Worm (Caenorhabditis elegans) whole organism, young adult: ENCODE data around the gene R151.8.

ENCODE experiments used
- C06A6.2 ChIP-seq: fragments of 200-800 bp; sonication (Bioruptor generic); conservative IDR thresholded peaks from 2 replicates; pipeline ENCODE4 v1.3.6; 2022; ENCODE audit warnings: missing genetic modification characterization, missing compliant biosample characterization
- F10E7.11 ChIP-seq: sonication (generic microtip); optimal IDR thresholded peaks from 2 replicates; lab custom pipeline; 2017; ENCODE audit warnings: mild to moderate bottlenecking, missing genetic modification characterization, moderate library complexity, missing compliant biosample characterization
- F39B2.1 ChIP-seq: fragments of 200-800 bp; sonication (Bioruptor generic); IDR thresholded peaks from 2 replicates; pipeline ENCODE4 v1.3.6; 2022; ENCODE audit warnings: missing genetic modification reagents, missing genetic modification characterization, missing compliant biosample characterization
- F49E8.2 ChIP-seq: sonication (generic microtip); optimal IDR thresholded peaks from 3 replicates; lab custom pipeline; 2017; ENCODE audit warnings: missing genetic modification characterization, mild to moderate bottlenecking, missing compliant biosample characterization, antibody characterized with exemption, moderate library complexity; ENCODE audit not compliant: insufficient read depth
- Y79H2A.3 ChIP-seq: fragments of 200-800 bp; sonication (Bioruptor generic); conservative IDR thresholded peaks from 2 replicates; pipeline ENCODE4 v1.3.6; 2022; ENCODE audit warnings: missing genetic modification reagents, missing genetic modification characterization, missing compliant biosample characterization
- ZK185.1 ChIP-seq: sonication (generic microtip); optimal IDR thresholded peaks from 2 replicates; lab custom pipeline; 2016; ENCODE audit warnings: mild to moderate bottlenecking, missing genetic modification characterization, missing compliant biosample characterization; ENCODE audit not compliant: poor library complexity, severe bottlenecking
- aptf-2 ChIP-seq: fragments of 200-800 bp; sonication (Bioruptor generic); conservative IDR thresholded peaks from 2 replicates; pipeline ENCODE4 v1.3.6; 2022; ENCODE audit warnings: missing genetic modification reagents, missing genetic modification characterization, missing compliant biosample characterization
- aptf-3 ChIP-seq: fragments of 200-800 bp; sonication (Bioruptor generic); IDR thresholded peaks from 2 replicates; pipeline ENCODE4 v1.3.6; 2022; ENCODE audit warnings: missing genetic modification characterization, missing compliant biosample characterization
- atf-7 ChIP-seq: sonication (generic microtip); optimal IDR thresholded peaks from 2 replicates; lab custom pipeline; 2017; ENCODE audit warnings: mild to moderate bottlenecking, missing genetic modification characterization, missing compliant biosample characterization
- athp-1 ChIP-seq: sonication (generic microtip); optimal IDR thresholded peaks from 2 replicates; lab custom pipeline; 2017; ENCODE audit warnings: mild to moderate bottlenecking, missing genetic modification characterization, missing compliant biosample characterization
- attf-5 ChIP-seq: fragments of 200-800 bp; sonication (Bioruptor generic); optimal IDR thresholded peaks from 2 replicates; lab custom pipeline; 2018; ENCODE audit warnings: mild to moderate bottlenecking, missing genetic modification characterization, missing compliant biosample characterization
- bed-1 ChIP-seq: fragments of 200-800 bp; sonication (Bioruptor generic); IDR thresholded peaks from 2 replicates; pipeline ENCODE4 v1.3.6; 2022; ENCODE audit warnings: missing genetic modification reagents, missing genetic modification characterization, missing compliant biosample characterization
- ccch-3 ChIP-seq: fragments of 200-800 bp; sonication (Bioruptor generic); optimal IDR thresholded peaks from 2 replicates; lab custom pipeline; 2018; ENCODE audit warnings: mild to moderate bottlenecking, missing genetic modification characterization, missing compliant biosample characterization
- cebp-2 ChIP-seq: fragments of 200-800 bp; sonication (Bioruptor generic); IDR thresholded peaks from 2 replicates; pipeline ENCODE4 v1.3.6; 2022; ENCODE audit warnings: missing genetic modification characterization, missing compliant biosample characterization
- ceh-27 ChIP-seq: fragments of 200-800 bp; sonication (Bioruptor generic); optimal IDR thresholded peaks from 2 replicates; lab custom pipeline; 2018; ENCODE audit warnings: mild to moderate bottlenecking, missing genetic modification characterization, moderate library complexity, missing compliant biosample characterization
- ceh-58 ChIP-seq: fragments of 200-800 bp; sonication (Bioruptor generic); IDR thresholded peaks from 2 replicates; pipeline ENCODE4 v1.3.6; 2022; ENCODE audit warnings: missing genetic modification characterization, missing compliant biosample characterization
- chd-7 ChIP-seq: sonication (generic microtip); optimal IDR thresholded peaks from 2 replicates; lab custom pipeline; 2016; ENCODE audit warnings: mild to moderate bottlenecking, missing genetic modification characterization, moderate library complexity, missing compliant biosample characterization
- dpff-1 ChIP-seq: sonication (generic microtip); optimal IDR thresholded peaks from 2 replicates; lab custom pipeline; 2017; ENCODE audit warnings: mild to moderate bottlenecking, missing genetic modification characterization, missing compliant biosample characterization
- dpl-1 ChIP-seq: fragments of 150-350 bp; optimal IDR thresholded peaks from 2 replicates; lab custom pipeline; 2014; ENCODE audit warnings: missing biosample characterization, missing genetic modification reagents, missing genetic modification characterization
- egl-44 ChIP-seq: fragments of 200-800 bp; sonication (Bioruptor generic); IDR thresholded peaks from 2 replicates; pipeline ENCODE4 v1.3.6; 2022; ENCODE audit warnings: missing genetic modification reagents, missing genetic modification characterization, missing compliant biosample characterization
- egrh-3 ChIP-seq: fragments of 200-800 bp; sonication (Bioruptor generic); IDR thresholded peaks from 2 replicates; pipeline ENCODE4 v1.3.6; 2022; ENCODE audit warnings: missing genetic modification reagents, missing genetic modification characterization, missing compliant biosample characterization
- ekl-4 ChIP-seq: fragments of 200-800 bp; sonication (Bioruptor generic); IDR thresholded peaks from 2 replicates; pipeline ENCODE4 v1.3.6; 2022; ENCODE audit warnings: missing genetic modification reagents, missing genetic modification characterization, missing compliant biosample characterization
- ets-4 ChIP-seq: fragments of 200-800 bp; sonication (Bioruptor generic); optimal IDR thresholded peaks from 2 replicates; lab custom pipeline; 2018; ENCODE audit warnings: mild to moderate bottlenecking, missing genetic modification characterization, missing compliant biosample characterization
- hmg-20 ChIP-seq: fragments of 200-800 bp; sonication (Bioruptor generic); IDR thresholded peaks from 2 replicates; pipeline ENCODE4 v1.3.6; 2022; ENCODE audit warnings: missing genetic modification reagents, missing genetic modification characterization, missing compliant biosample characterization
- hrde-1 ChIP-seq: sonication (generic microtip); optimal IDR thresholded peaks from 2 replicates; lab custom pipeline; 2016; ENCODE audit warnings: missing genetic modification characterization, mild to moderate bottlenecking, missing compliant biosample characterization, moderate library complexity, missing genotype, missing genetic modification reagents, borderline replicate concordance
- lag-1 ChIP-seq: fragments of 200-800 bp; sonication (Bioruptor generic); IDR thresholded peaks from 2 replicates; pipeline ENCODE4 v1.3.6; 2022; ENCODE audit warnings: missing genetic modification reagents, missing genetic modification characterization, missing compliant biosample characterization
- madf-10 ChIP-seq: sonication (generic microtip); optimal IDR thresholded peaks from 2 replicates; lab custom pipeline; 2016; ENCODE audit warnings: mild to moderate bottlenecking, missing genetic modification characterization, missing compliant biosample characterization
- madf-3 ChIP-seq: fragments of 200-800 bp; sonication (Bioruptor generic); IDR thresholded peaks from 2 replicates; pipeline ENCODE4 v1.3.6; 2022; ENCODE audit warnings: missing genetic modification reagents, missing genetic modification characterization, missing compliant biosample characterization
- madf-6 ChIP-seq: fragments of 200-800 bp; sonication (Bioruptor generic); IDR thresholded peaks from 2 replicates; pipeline ENCODE4 v1.3.6; 2022; ENCODE audit warnings: missing genetic modification reagents, missing genetic modification characterization, missing compliant biosample characterization
- mcd-1 ChIP-seq: fragments of 200-800 bp; sonication (Bioruptor generic); IDR thresholded peaks from 2 replicates; pipeline ENCODE4 v1.3.6; 2022; ENCODE audit warnings: missing genetic modification reagents, missing genetic modification characterization, missing compliant biosample characterization
- nhr-80 ChIP-seq: sonication (generic microtip); optimal IDR thresholded peaks from 2 replicates; lab custom pipeline; 2016; ENCODE audit warnings: missing genetic modification characterization, missing compliant biosample characterization
- pbrm-1 ChIP-seq: fragments of 200-800 bp; sonication (Bioruptor generic); IDR thresholded peaks from 2 replicates; pipeline ENCODE4 v1.3.6; 2022; ENCODE audit warnings: missing genetic modification reagents, missing genetic modification characterization, missing compliant biosample characterization
- rcor-1 ChIP-seq: fragments of 200-800 bp; sonication (Bioruptor generic); IDR thresholded peaks from 2 replicates; pipeline ENCODE4 v1.3.6; 2022; ENCODE audit warnings: missing genetic modification reagents, missing genetic modification characterization, missing compliant biosample characterization
- repo-1 ChIP-seq: sonication (generic microtip); optimal IDR thresholded peaks from 2 replicates; lab custom pipeline; 2017; ENCODE audit warnings: mild to moderate bottlenecking, missing genetic modification characterization, missing compliant biosample characterization
- rpc-1 ChIP-seq, 2 experiments: fragments of 150-350 bp in 1 of 2; sonication (generic microtip) in 1 of 2; optimal IDR thresholded peaks; 2 replicates each; lab custom pipeline; 2014 to 2018; ENCODE audit warnings: missing biosample characterization in 1 of 2, missing genetic modification characterization in 1 of 2, missing genetic modification reagents in 1 of 2, missing genotype in 1 of 2
- snpc-1.1 ChIP-seq: sonication (generic microtip); optimal IDR thresholded peaks from 2 replicates; lab custom pipeline; 2017; ENCODE audit warnings: missing genetic modification characterization, mild to moderate bottlenecking, missing compliant biosample characterization, antibody characterized with exemption, moderate library complexity, missing genotype, missing genetic modification reagents; ENCODE audit not compliant: insufficient read depth
- snpc-3.4 ChIP-seq: sonication (generic microtip); optimal IDR thresholded peaks from 2 replicates; lab custom pipeline; 2017; ENCODE audit warnings: missing genetic modification characterization, mild to moderate bottlenecking, missing compliant biosample characterization, antibody characterized with exemption, moderate library complexity, missing genotype, missing genetic modification reagents
- snpc-4 ChIP-seq, 5 experiments: fragments of 150-350 bp in 1 of 5; sonication (generic microtip) in 4 of 5; optimal IDR thresholded peaks; 2 replicates each; lab custom pipeline; 2014 to 2018; ENCODE audit warnings: missing genetic modification characterization in 5 of 5, missing biosample characterization in 3 of 5, antibody characterized with exemption in 2 of 5, mild to moderate bottlenecking in 2 of 5, missing compliant biosample characterization in 2 of 5, missing genotype in 2 of 5, moderate library complexity in 2 of 5, missing genetic modification reagents in 1 of 5
- tbp1 ChIP-seq: fragments of 200-800 bp; sonication (Bioruptor generic); optimal IDR thresholded peaks from 2 replicates; lab custom pipeline; 2018; ENCODE audit warnings: mild to moderate bottlenecking, missing genetic modification characterization, missing compliant biosample characterization
- unc-130 ChIP-seq: sonication (generic microtip); optimal IDR thresholded peaks from 2 replicates; lab custom pipeline; 2016; ENCODE audit warnings: missing genetic modification reagents, missing genetic modification characterization, missing compliant biosample characterization
- zfh-2 ChIP-seq: fragments of 200-800 bp; sonication (Bioruptor generic); conservative IDR thresholded peaks from 2 replicates; pipeline ENCODE4 v1.3.6; 2022; ENCODE audit warnings: missing genetic modification reagents, missing genetic modification characterization, missing compliant biosample characterization
- ztf-18 ChIP-seq: sonication (generic microtip); optimal IDR thresholded peaks from 2 replicates; lab custom pipeline; 2016; ENCODE audit warnings: missing genotype, mild to moderate bottlenecking, missing genetic modification characterization, missing compliant biosample characterization
- ztf-22 ChIP-seq: fragments of 200-800 bp; sonication (Bioruptor generic); optimal IDR thresholded peaks from 2 replicates; lab custom pipeline; 2018; ENCODE audit warnings: mild to moderate bottlenecking, missing genetic modification characterization, moderate library complexity, missing compliant biosample characterization
- ztf-26 ChIP-seq: sonication (generic microtip); optimal IDR thresholded peaks from 2 replicates; lab custom pipeline; 2017; ENCODE audit warnings: missing genetic modification characterization, missing compliant biosample characterization
- ztf-3 ChIP-seq: fragments of 200-800 bp; sonication (Bioruptor generic); optimal IDR thresholded peaks from 2 replicates; lab custom pipeline; 2018; ENCODE audit warnings: mild to moderate bottlenecking, missing genetic modification characterization, missing compliant biosample characterization

Gene R151.8

DNA sequence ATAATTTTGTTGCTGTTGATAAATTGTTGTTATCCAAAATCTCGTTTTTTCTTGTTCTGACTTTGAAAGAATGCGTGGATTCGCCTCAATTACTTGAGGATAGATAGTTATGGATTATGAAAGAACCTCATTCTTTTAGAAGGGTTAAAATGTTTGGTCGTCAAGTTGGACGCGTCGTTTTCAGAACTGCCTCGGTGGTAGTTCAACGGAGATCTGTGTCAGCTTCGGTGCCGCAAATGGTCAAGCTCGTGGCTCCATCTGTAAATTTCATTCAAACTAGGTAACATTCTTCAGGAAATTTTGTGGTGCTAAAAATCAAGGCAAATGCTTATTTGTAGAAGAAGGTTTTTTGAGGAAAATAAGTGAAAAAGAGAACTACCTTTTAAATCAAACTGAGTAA is 49.0 kb downstream of the R151.8 start, which contains the start of gene ndab-2 (continued):
- TF ChIP-seq ztf-3 (GFP tag; lab: Kevin White, UChicago): no peak
- TF ChIP-seq madf-6 (GFP tag; lab: Robert Waterston, UW): peak; percentile 70
- no peak for TF ChIP-seq zfh-2 (GFP tag; lab: Robert Waterston, UW)
- TF ChIP-seq C06A6.2 (GFP tag; lab: Robert Waterston, UW): no peak
- peak; percentile 38 for TF ChIP-seq athp-1 (tag; lab: Kevin White, UChicago)
- no peak for TF ChIP-seq ets-4 (GFP tag; lab: Kevin White, UChicago)
- no peak for TF ChIP-seq attf-5 (GFP tag; lab: Kevin White, UChicago)
- peak; percentile 29 for TF ChIP-seq tbp1 (GFP tag; lab: Kevin White, UChicago)
- no peak for TF ChIP-seq ztf-22 (GFP tag; lab: Kevin White, UChicago)
- TF ChIP-seq ekl-4 (GFP tag; lab: Robert Waterston, UW): peak; percentile 82
- TF ChIP-seq pbrm-1 (GFP tag; lab: Robert Waterston, UW): peak; percentile 42; the same call in 1 of the 2 replicates
- TF ChIP-seq madf-10 (tag; lab: Kevin White, UChicago): no peak
- TF ChIP-seq aptf-2 (GFP tag; lab: Robert Waterston, UW): no peak
- no peak for TF ChIP-seq ccch-3 (GFP tag; lab: Kevin White, UChicago)
- no peak for TF ChIP-seq F10E7.11
- TF ChIP-seq ceh-27 (GFP tag; lab: Kevin White, UChicago): no peak
- TF ChIP-seq repo-1 (tag; lab: Kevin White, UChicago): peak; percentile 52
- TF ChIP-seq chd-7 (tag; lab: Kevin White, UChicago): no peak
- no peak for TF ChIP-seq cebp-2 (GFP tag; lab: Robert Waterston, UW)
- TF ChIP-seq hrde-1: peak; percentile 71
- 0 out of 2 replicates have a peak, but pooled peaks have one; percentile 65 for TF ChIP-seq F39B2.1
- TF ChIP-seq egl-44 (GFP tag; lab: Robert Waterston, UW): peak; percentile 41; the same call in 1 of the 2 replicates
- no peak for TF ChIP-seq snpc-1.1 (tag; lab: Kevin White, UChicago)
- TF ChIP-seq egrh-3 (GFP tag; lab: Robert Waterston, UW): no peak
- TF ChIP-seq unc-130 (GFP tag; lab: Kevin White, UChicago): no peak
- TF ChIP-seq Y79H2A.3 (GFP tag; lab: Robert Waterston, UW): no peak

DNA sequence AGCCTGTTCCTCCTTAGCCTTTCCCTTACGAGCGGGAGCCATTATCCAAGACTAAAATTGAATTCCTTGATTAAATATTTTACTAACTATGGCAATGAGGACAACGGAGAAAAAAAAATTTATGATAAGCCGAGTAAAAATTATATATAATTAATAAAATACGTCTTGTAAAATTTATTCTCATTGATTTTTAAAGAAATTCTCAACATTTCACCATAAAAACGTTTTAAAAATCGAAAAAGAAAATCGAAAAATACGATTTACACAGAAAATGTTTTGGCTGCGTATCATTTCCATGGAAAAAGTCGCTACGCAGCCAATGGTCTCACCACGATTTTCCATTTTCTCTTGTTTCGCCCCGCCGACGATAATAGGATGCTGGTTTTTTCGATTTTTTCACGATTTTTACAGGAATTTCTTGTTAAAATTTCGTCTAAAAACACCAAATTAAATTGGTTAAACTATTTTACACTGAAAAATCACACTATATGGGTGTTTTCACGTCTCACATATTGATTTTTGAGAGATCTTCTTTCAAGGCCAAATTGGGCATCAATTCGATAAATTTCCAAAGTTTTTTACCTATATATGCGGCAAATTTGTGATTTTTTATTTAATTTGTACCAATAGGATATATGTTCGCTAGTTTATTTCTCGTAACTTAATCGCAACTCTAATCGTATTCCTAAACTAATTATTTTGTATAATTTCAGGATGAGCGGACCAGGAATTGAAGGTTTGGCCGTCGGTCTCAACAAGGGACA is 49.9 kb downstream of the R151.8 start, which contains the start of the genes rps-14 and rpl-36:
Gene rps-14, minus strand, starts transcription at position 51 of the 764 bp plus-strand sequence.
Gene rpl-36, plus strand, starts transcription at position 714 of the 764 bp plus-strand sequence.
- TF ChIP-seq snpc-4 (GFP tag; optimal IDR thresholded peaks at IDR 0.05; lab: Kevin White, UChicago): no peak
- TF ChIP-seq snpc-4 (tag; optimal IDR thresholded peaks at IDR 0.05; lab: Kevin White, UChicago): peak; percentile 47 to 73 (median 57)
- TF ChIP-seq ceh-58 (GFP tag; lab: Robert Waterston, UW): no peak
- TF ChIP-seq ztf-26 (tag; lab: Kevin White, UChicago): peak; percentile 32
- peak; percentile 84 for TF ChIP-seq mcd-1 (GFP tag; lab: Robert Waterston, UW)
- peak; percentile 1 for TF ChIP-seq ztf-18 (tag; lab: Kevin White, UChicago)
- TF ChIP-seq snpc-3.4 (tag; lab: Kevin White, UChicago): peak; percentile 70
- TF ChIP-seq madf-3 (GFP tag; lab: Robert Waterston, UW): peak; percentile 88
- no peak for TF ChIP-seq aptf-3
- peak; percentile 26 for TF ChIP-seq F49E8.2 (tag; lab: Kevin White, UChicago)
- no peak for TF ChIP-seq nhr-80 (tag; lab: Kevin White, UChicago)
- TF ChIP-seq ZK185.1: peak; percentile 57
- TF ChIP-seq egl-44 (GFP tag; lab: Robert Waterston, UW): no peak
- TF ChIP-seq rcor-1 (GFP tag; lab: Robert Waterston, UW): peak; percentile 34; the same call in 1 of the 2 replicates
- TF ChIP-seq atf-7 (tag; lab: Kevin White, UChicago): no peak
- no peak for TF ChIP-seq egrh-3 (GFP tag; lab: Robert Waterston, UW)
- no peak for TF ChIP-seq dpff-1 (tag; lab: Kevin White, UChicago)
- no peak for TF ChIP-seq lag-1 (GFP tag; lab: Robert Waterston, UW)
- TF ChIP-seq rpc-1 (optimal IDR thresholded peaks at IDR 0.05; lab: Kevin White, UChicago): no peak
- TF ChIP-seq rpc-1 (tag; optimal IDR thresholded peaks at IDR 0.05; lab: Kevin White, UChicago): no peak
- no peak for TF ChIP-seq dpl-1 (GFP tag; lab: Kevin White, UChicago)
- no peak for TF ChIP-seq bed-1 (GFP tag; lab: Robert Waterston, UW)
- no peak for TF ChIP-seq hmg-20 (GFP tag; lab: Robert Waterston, UW)
